Worm (Caenorhabditis elegans) whole organism, midembryonic: ENCODE measurements around the gene ceh-32.

ENCODE experiments used
- T22C8.4 ChIP-seq: fragments of 200-800 bp; sonication (Bioruptor generic); IDR thresholded peaks from 2 replicates; pipeline ENCODE4 v1.3.6; 2022; ENCODE audit warnings: missing genetic modification characterization, missing compliant biosample characterization
- cog-1 ChIP-seq: sonication (generic microtip); optimal IDR thresholded peaks from 2 replicates; lab custom pipeline; 2016; ENCODE audit warnings: missing genetic modification characterization, missing compliant biosample characterization
- flt-1 ChIP-seq: fragments of 200-800 bp; sonication (Bioruptor generic); IDR thresholded peaks from 2 replicates; pipeline ENCODE4 v1.3.6; 2022; ENCODE audit warnings: missing genetic modification characterization, missing compliant biosample characterization
- klf-2 ChIP-seq: fragments of 200-800 bp; sonication (Bioruptor generic); conservative IDR thresholded peaks from 2 replicates; pipeline ENCODE4 v1.3.6; 2022; ENCODE audit warnings: missing genetic modification reagents, missing genetic modification characterization, missing compliant biosample characterization
- med-1 ChIP-seq: sonication (generic microtip); optimal IDR thresholded peaks from 2 replicates; lab custom pipeline; 2017; ENCODE audit warnings: missing genetic modification characterization, mild to moderate bottlenecking, missing compliant biosample characterization, antibody characterized with exemption, missing genetic modification reagents; ENCODE audit not compliant: insufficient read depth
- ref-1 ChIP-seq: fragments of 200-800 bp; sonication (Bioruptor generic); conservative IDR thresholded peaks from 2 replicates; pipeline ENCODE4 v1.3.6; 2022; ENCODE audit warnings: missing genetic modification reagents, missing genetic modification characterization, missing compliant biosample characterization
- tab-1 ChIP-seq: fragments of 200-800 bp; sonication (Bioruptor generic); IDR thresholded peaks from 2 replicates; pipeline ENCODE4 v1.3.6; 2022; ENCODE audit warnings: missing genetic modification characterization, missing compliant biosample characterization
- ztf-23 ChIP-seq: fragments of 200-800 bp; sonication (Bioruptor generic); IDR thresholded peaks from 2 replicates; pipeline ENCODE4 v1.3.6; 2022; ENCODE audit warnings: missing genetic modification reagents, missing genetic modification characterization, missing compliant biosample characterization
- ztf-29 ChIP-seq: fragments of 200-800 bp; sonication (Bioruptor generic); IDR thresholded peaks from 2 replicates; pipeline ENCODE4 v1.3.6; 2022; ENCODE audit warnings: missing genetic modification reagents, missing genetic modification characterization, missing compliant biosample characterization

Gene ceh-32

DNA sequence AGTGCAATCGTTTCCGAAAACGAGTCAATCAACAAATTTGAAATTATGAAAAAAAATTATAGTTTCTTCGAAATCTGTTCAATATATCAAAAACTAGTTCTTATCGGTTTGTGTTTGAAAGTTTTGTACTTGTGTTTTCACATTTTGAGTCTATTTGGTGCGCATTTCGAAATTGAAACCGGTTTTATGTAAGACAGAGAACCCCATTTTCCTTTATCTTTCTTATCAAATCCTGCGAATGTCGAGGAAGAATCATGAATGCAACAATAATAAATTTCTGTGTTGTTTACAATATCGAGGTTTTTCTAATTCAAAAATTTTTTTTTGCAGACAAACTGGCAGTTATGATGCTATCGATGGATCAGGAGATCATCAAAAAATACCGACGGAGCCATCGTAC lies 22.3 kb downstream of the ceh-32 start:
- no peak for TF ChIP-seq flt-1 (GFP tag; lab: Robert Waterston, UW)
- no peak for TF ChIP-seq cog-1 (tag; lab: Kevin White, UChicago)
- TF ChIP-seq ztf-23 (GFP tag; lab: Robert Waterston, UW), result no peak
- TF ChIP-seq med-1 (GFP tag; lab: Kevin White, UChicago), result no peak
- TF ChIP-seq tab-1 (GFP tag; lab: Robert Waterston, UW), result no peak
- TF ChIP-seq klf-2 (GFP tag; lab: Robert Waterston, UW), result no peak
- no peak for TF ChIP-seq ref-1
- no peak for TF ChIP-seq ztf-29
- TF ChIP-seq T22C8.4 (GFP tag; lab: Robert Waterston, UW), result no peak

DNA sequence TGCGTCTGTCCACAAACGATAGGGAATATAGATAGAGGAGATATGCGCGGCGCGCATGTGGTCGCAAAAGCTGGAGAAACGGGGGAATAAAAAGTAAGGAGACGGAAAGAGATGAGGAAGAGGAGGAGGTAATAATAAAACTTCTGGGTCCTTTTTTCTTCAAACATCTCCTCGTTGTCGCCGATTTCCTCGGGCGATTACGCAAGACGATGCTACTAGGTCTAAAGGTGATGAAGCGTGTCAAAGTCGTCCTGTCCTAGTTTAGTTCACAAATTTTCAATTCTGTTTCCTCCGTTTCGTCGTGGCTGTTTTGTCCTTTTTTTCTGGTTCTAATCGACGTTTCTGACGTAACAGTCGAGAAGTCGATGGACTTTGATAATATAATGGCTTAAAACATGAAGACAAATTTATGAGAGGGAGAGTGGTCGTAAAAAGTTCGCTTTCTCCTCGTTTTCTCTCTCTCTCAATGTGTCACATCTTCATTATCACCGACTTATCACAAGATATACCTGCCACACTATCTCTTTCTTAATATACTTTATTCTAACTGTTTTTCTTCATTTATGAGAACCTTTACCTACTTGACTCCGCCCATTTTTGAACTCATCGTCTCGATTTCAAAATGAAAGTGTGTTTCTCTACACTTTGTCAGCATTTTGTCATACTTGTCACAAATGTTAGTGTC lies 24.5 kb downstream of the ceh-32 start:
- TF ChIP-seq ztf-23 (GFP tag; lab: Robert Waterston, UW) (no peak), klf-2 (GFP tag; lab: Robert Waterston, UW) (no peak), tab-1 (GFP tag; lab: Robert Waterston, UW) (no peak), flt-1 (GFP tag; lab: Robert Waterston, UW) (no peak), med-1 (GFP tag; lab: Kevin White, UChicago) (no peak), cog-1 (tag; lab: Kevin White, UChicago) (no peak)

DNA sequence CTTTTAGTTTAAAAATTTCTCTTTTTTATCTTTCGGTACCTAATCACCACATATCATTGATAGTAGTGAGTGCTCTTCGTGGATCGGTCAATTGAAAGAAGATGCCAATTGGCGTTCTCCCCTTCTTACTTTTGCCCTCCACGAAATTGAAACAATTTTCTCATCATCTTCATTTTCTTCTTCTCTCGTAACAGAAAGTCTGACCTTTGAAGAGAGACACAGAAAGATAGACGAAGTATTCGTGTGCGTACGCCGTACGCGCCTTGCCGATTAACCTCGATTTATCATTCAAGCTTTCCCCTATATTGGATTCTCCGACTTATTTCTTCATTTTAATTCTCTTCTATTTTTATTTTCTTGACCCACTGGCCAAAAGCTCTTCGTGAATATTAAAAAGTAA lies 27.7 kb downstream of the ceh-32 start:
- no peak for TF ChIP-seq klf-2 (GFP tag; lab: Robert Waterston, UW)
- no peak for TF ChIP-seq ztf-23 (GFP tag; lab: Robert Waterston, UW)
- no peak for TF ChIP-seq flt-1 (GFP tag; lab: Robert Waterston, UW)
- TF ChIP-seq med-1 (GFP tag; lab: Kevin White, UChicago), result no peak
- no peak for TF ChIP-seq ref-1
- no peak for TF ChIP-seq ztf-29

DNA sequence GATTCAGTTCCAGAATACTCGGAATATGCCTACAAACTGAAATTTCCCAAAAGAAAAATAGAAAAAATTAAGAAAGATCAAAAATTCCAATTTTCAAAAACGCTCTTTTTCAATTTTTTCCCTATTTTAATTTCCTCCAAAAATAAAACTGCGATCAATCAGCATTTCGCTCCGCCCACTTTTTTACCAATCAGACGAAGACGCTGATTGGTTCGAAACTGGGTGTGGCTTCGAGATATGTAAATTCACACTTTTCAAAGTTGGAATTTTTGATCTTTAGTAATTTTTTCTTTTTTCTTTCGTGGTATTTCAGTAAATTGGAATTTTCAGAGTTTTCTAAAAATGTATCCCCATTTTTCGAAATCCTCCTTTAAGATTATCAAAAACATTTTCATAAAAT lies 28.2 kb downstream of the ceh-32 start:
- TF ChIP-seq ztf-29, result no peak
- no peak for TF ChIP-seq ztf-23 (GFP tag; lab: Robert Waterston, UW)
- TF ChIP-seq tab-1 (GFP tag; lab: Robert Waterston, UW), result no peak
- no peak for TF ChIP-seq flt-1 (GFP tag; lab: Robert Waterston, UW)
- TF ChIP-seq cog-1 (tag; lab: Kevin White, UChicago), result no peak
- TF ChIP-seq ref-1, result no peak
- no peak for TF ChIP-seq med-1 (GFP tag; lab: Kevin White, UChicago)
- TF ChIP-seq T22C8.4 (GFP tag; lab: Robert Waterston, UW), result no peak
- TF ChIP-seq klf-2 (GFP tag; lab: Robert Waterston, UW), result no peak

DNA sequence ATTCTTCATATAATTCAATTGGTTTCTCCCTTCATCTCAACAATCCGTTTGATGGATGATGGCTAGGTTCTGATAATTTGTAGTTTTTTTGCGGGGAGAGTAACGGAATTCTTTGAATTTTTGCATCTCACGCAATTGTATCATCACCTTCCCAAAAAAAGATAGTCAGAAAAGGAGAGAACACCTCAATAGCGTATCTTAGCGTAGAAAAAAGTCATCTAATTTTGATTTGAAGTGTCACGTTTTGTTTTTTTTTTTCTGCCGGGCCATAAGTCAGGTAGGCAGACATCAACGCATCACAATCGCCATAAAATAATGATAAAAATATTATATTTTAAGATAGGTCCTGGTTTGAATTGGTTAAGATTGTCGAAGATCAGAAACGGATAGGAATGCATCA lies 28.7 kb downstream of the ceh-32 start:
- no peak for TF ChIP-seq med-1 (GFP tag; lab: Kevin White, UChicago)
- TF ChIP-seq ztf-29, result no peak
- no peak for TF ChIP-seq ref-1
- TF ChIP-seq flt-1 (GFP tag; lab: Robert Waterston, UW), result no peak
- TF ChIP-seq T22C8.4 (GFP tag; lab: Robert Waterston, UW), result no peak
- no peak for TF ChIP-seq tab-1 (GFP tag; lab: Robert Waterston, UW)
- no peak for TF ChIP-seq klf-2 (GFP tag; lab: Robert Waterston, UW)
- TF ChIP-seq ztf-23 (GFP tag; lab: Robert Waterston, UW), result no peak
- TF ChIP-seq cog-1 (tag; lab: Kevin White, UChicago), result no peak

DNA sequence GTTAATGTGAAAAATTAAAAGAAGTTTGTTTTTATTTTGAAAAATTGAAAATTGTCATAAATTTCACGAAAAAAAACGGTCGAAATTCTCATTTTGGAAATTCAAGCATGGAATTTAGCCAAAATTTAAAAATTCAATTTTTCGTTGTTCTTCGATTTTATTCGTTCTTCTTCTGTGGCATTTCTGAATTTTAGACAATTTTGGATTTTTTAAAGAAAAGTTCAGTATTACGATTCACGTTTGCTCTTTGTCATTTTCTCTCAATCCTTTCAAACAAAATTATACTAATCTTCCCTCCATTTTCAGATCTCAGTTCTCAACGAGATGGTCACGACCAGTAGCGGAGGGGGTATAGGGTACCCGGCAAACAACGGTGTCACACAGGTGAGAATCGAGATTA lies 29.6 kb downstream of the ceh-32 start, which contains the start of gene ape-1:
Gene ape-1 (plus strand): TSS at position 301 of the 400 bp plus-strand sequence.
- TF ChIP-seq med-1 (GFP tag; lab: Kevin White, UChicago) (no peak), ref-1 (no peak), klf-2 (GFP tag; lab: Robert Waterston, UW) (no peak), cog-1 (tag; lab: Kevin White, UChicago) (no peak), ztf-29 (no peak), T22C8.4 (GFP tag; lab: Robert Waterston, UW) (no peak), tab-1 (GFP tag; lab: Robert Waterston, UW) (no peak), ztf-23 (GFP tag; lab: Robert Waterston, UW) (no peak), flt-1 (GFP tag; lab: Robert Waterston, UW) (no peak)

DNA sequence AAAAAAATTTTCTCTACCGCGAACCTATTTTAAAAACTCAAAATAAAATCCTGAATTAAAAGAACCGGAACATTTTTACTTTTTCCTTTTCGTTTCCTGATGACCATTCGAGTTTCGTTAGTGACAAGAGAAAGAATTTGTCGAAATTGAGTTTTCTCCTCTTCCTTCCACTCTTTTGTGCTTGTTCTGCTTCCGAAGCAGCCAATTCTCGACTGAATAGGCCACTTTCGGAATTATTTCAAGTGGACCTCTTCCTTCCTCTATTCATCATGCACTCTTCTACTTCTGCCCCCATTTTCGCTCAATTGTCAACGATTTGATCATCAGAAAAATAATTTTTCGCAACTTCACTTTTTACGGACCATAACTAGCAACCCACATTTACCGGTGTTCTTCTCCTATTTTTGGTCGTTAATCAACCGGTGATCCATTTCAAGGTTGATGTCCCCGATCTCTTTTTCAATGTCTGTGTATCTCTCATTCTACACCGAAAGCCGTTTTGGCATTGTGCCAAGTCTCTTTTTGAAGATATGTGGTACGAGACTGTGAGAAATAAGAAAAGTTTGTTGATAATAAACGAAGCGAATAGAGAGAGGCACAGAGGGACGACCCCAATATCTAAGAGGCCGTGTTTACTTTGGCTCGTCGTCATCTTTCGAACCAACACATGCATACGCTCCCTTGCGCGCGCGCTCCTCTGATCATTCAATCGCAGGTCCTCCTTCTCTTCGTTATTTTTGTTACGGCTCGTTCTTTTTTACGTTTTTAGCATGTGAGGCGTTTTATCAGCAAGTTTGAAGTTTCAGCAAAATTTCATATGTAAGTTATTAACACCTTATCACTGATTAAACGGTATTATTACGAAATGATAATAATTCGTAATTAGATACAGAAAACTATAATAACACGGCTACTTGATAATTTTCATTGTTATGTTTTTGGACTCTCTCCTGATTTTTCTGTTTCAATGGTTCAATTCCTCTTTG lies 30.3 kb downstream of the ceh-32 start:
- TF ChIP-seq klf-2 (GFP tag; lab: Robert Waterston, UW) (0 out of 2 replicates have a peak, but pooled peaks have one; percentile 12), flt-1 (GFP tag; lab: Robert Waterston, UW) (no peak)

DNA sequence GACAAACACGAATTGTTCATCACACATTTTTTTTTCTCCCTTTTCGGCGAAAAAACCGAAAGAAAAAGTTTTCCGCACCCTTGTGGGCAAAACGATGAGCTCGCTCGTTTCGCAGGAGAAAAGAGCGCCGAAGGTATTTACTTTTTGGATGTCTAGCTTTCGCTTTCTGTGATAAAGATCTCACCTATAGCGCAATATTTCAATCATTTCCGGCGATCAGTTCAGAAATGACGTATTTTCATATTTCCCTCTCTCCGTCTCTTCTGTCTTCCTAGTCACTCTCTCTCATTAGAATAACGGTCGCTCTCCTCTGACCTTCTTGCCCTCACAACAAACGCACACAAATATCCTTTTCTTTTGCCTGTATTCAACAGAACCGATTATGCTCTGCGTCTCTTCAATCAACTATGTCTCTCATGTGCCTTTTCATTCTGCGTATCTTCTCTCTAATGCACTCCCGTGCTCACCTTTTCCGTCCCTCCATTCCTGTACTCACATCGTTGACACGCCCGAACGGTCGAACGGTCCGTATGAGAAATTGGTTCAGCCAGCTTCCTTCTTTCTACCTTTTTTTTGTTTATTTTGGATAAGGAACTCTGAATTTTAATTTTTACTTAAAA lies 31.3 kb downstream of the ceh-32 start:
- TF ChIP-seq tab-1 (GFP tag; lab: Robert Waterston, UW) (no peak), cog-1 (tag; lab: Kevin White, UChicago) (peak; percentile 48)

DNA sequence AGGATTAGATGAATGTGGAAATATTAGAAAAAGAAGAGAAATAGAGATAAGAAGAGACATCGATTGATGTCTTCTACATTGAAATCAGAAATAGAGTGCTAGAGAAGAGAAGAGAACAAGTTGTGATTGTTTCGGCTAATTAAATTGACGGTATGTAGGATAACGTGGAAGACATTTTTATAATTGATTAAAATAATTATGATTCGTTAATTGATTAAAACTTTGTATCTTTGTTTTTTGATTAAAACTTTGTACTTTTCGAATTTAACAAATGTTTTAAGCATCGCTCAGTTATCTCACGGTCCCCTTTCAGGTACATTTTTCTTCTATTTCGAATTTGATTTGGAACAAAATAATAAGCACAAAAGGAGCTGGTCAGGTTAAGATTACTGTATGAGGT lies 32.7 kb downstream of the ceh-32 start, which contains the start of gene lgc-44:
Gene lgc-44 (minus strand): TSS at position 101 of the 400 bp plus-strand sequence.
- no peak for TF ChIP-seq ztf-29
- no peak for TF ChIP-seq cog-1 (tag; lab: Kevin White, UChicago)
- TF ChIP-seq ref-1, result no peak
- TF ChIP-seq ztf-23 (GFP tag; lab: Robert Waterston, UW), result no peak
- TF ChIP-seq med-1 (GFP tag; lab: Kevin White, UChicago), result no peak
- TF ChIP-seq tab-1 (GFP tag; lab: Robert Waterston, UW), result no peak
- TF ChIP-seq T22C8.4 (GFP tag; lab: Robert Waterston, UW), result no peak
- no peak for TF ChIP-seq flt-1 (GFP tag; lab: Robert Waterston, UW)
- TF ChIP-seq klf-2 (GFP tag; lab: Robert Waterston, UW), result no peak
